Worm (Caenorhabditis elegans) whole organism, L4 larva: ENCODE results near the gene H35N09.2.

Experiments
- F26F4.8 ChIP-seq: fragments of 200-800 bp; sonication (Bioruptor generic); conservative IDR thresholded peaks from 2 replicates; pipeline ENCODE4 v1.3.6; 2022; ENCODE audit warnings: missing genetic modification characterization, missing compliant biosample characterization
- F37D6.2 ChIP-seq: sonication (generic microtip); optimal IDR thresholded peaks from 2 replicates; lab custom pipeline; 2016; ENCODE audit warnings: mild to moderate bottlenecking, missing genetic modification characterization, missing compliant biosample characterization
- T20F7.1 ChIP-seq: fragments of 200-800 bp; sonication (Bioruptor generic); optimal IDR thresholded peaks from 2 replicates; lab custom pipeline; 2018; ENCODE audit warnings: mild to moderate bottlenecking, missing genetic modification characterization, missing compliant biosample characterization
- Y75B8A.6 ChIP-seq: fragments of 200-800 bp; sonication (Bioruptor generic); IDR thresholded peaks from 2 replicates; pipeline ENCODE4 v1.3.6; 2022; ENCODE audit warnings: missing genetic modification reagents, missing genetic modification characterization, missing compliant biosample characterization
- ZK546.5 ChIP-seq, 2 experiments: sonication (generic microtip); optimal IDR thresholded peaks; 2 replicates each; lab custom pipeline; 2017; ENCODE audit warnings: missing biosample characterization in 2 of 2, missing genetic modification characterization in 2 of 2
- aha-1 ChIP-seq: fragments of 150-350 bp; peaks from one replicate; lab custom pipeline; 2014; ENCODE audit warnings: missing biosample characterization, missing genetic modification characterization
- ceh-28 ChIP-seq: fragments of 150-350 bp; optimal IDR thresholded peaks from 2 replicates; lab custom pipeline; 2014; ENCODE audit warnings: missing biosample characterization, missing genetic modification reagents, missing genetic modification characterization
- ceh-44 ChIP-seq: fragments of 200-800 bp; sonication (Bioruptor generic); IDR thresholded peaks from 2 replicates; pipeline ENCODE4 v1.3.6; 2022; ENCODE audit warnings: missing genetic modification reagents, missing genetic modification characterization, missing compliant biosample characterization
- ceh-62 ChIP-seq: sonication (generic microtip); optimal IDR thresholded peaks from 2 replicates; lab custom pipeline; 2017; ENCODE audit warnings: missing biosample characterization, missing genetic modification characterization
- ceh-82 ChIP-seq: sonication (generic microtip); optimal IDR thresholded peaks from 2 replicates; lab custom pipeline; 2017; ENCODE audit warnings: missing biosample characterization, missing genetic modification characterization
- ces-1 ChIP-seq: fragments of 150-350 bp; sonication (generic microtip); optimal IDR thresholded peaks from 4 replicates; lab custom pipeline; 2014; ENCODE audit warnings: missing biosample characterization, missing genetic modification reagents, missing genetic modification characterization
- ctbp-1 ChIP-seq: fragments of 200-800 bp; sonication (Bioruptor generic); IDR thresholded peaks from 2 replicates; pipeline ENCODE4 v1.3.6; 2022; ENCODE audit warnings: missing genetic modification reagents, missing genetic modification characterization, missing compliant biosample characterization
- daf-16 ChIP-seq, 3 experiments: sonication (generic microtip); optimal IDR thresholded peaks; 2 replicates each; lab custom pipeline; 2016 to 2017; ENCODE audit warnings: missing genetic modification characterization in 3 of 3, missing genetic modification reagents in 3 of 3, mild to moderate bottlenecking in 2 of 3, missing compliant biosample characterization in 2 of 3, missing biosample characterization in 1 of 3, moderate library complexity in 1 of 3
- dmd-6 ChIP-seq: fragments of 200-800 bp; sonication (Bioruptor generic); IDR thresholded peaks from 2 replicates; pipeline ENCODE4 v1.3.6; 2022; ENCODE audit warnings: missing genetic modification reagents, missing genetic modification characterization, missing compliant biosample characterization
- dmd-8 ChIP-seq: fragments of 200-800 bp; sonication (Bioruptor generic); IDR thresholded peaks from 2 replicates; pipeline ENCODE4 v1.3.6; 2022; ENCODE audit warnings: missing genetic modification characterization, missing compliant biosample characterization
- egl-43 ChIP-seq: fragments of 200-800 bp; sonication (Bioruptor generic); IDR thresholded peaks from 2 replicates; pipeline ENCODE4 v1.3.6; 2022; ENCODE audit warnings: missing genetic modification reagents, missing genetic modification characterization, missing compliant biosample characterization
- fkh-10 ChIP-seq: fragments of 150-350 bp; optimal IDR thresholded peaks from 2 replicates; lab custom pipeline; 2014; ENCODE audit warnings: missing biosample characterization, missing genetic modification reagents, missing genetic modification characterization
- hif-1 ChIP-seq, 2 experiments: sonication (generic microtip); optimal IDR thresholded peaks; 2 replicates each; lab custom pipeline; 2016 to 2017; ENCODE audit warnings: missing compliant biosample characterization in 2 of 2, missing genetic modification characterization in 2 of 2, missing genetic modification reagents in 2 of 2, missing genotype in 2 of 2, mild to moderate bottlenecking in 1 of 2
- jun-1 ChIP-seq: fragments of 150-350 bp; optimal IDR thresholded peaks from 2 replicates; lab custom pipeline; 2014; ENCODE audit warnings: missing biosample characterization, missing genetic modification reagents, missing genetic modification characterization
- lin-13 ChIP-seq: fragments of 150-350 bp; optimal IDR thresholded peaks from 2 replicates; lab custom pipeline; 2014; ENCODE audit warnings: missing biosample characterization, missing genetic modification reagents, missing genetic modification characterization
- lin-29 ChIP-seq: fragments of 200-800 bp; sonication (Bioruptor generic); IDR thresholded peaks from 2 replicates; pipeline ENCODE4 v1.3.6; 2022; ENCODE audit warnings: missing genetic modification reagents, missing genetic modification characterization, missing compliant biosample characterization
- lin-38 ChIP-seq: fragments of 200-800 bp; sonication (Bioruptor generic); IDR thresholded peaks from 2 replicates; pipeline ENCODE4 v1.3.6; 2022; ENCODE audit warnings: missing genetic modification reagents, missing genetic modification characterization, missing compliant biosample characterization
- lin-39 ChIP-seq: fragments of 150-350 bp; optimal IDR thresholded peaks from 2 replicates; lab custom pipeline; 2014; ENCODE audit warnings: missing biosample characterization, missing genetic modification reagents, missing genetic modification characterization
- lsy-2 ChIP-seq, 2 experiments: fragments of 150-350 bp in 1 of 2; sonication (generic microtip) in 1 of 2; optimal IDR thresholded peaks; 2 replicates each; lab custom pipeline; 2014 to 2017; ENCODE audit warnings: missing biosample characterization in 2 of 2, missing genetic modification characterization in 2 of 2
- madf-5 ChIP-seq, 2 experiments: fragments of 200-800 bp; sonication (Bioruptor generic); IDR thresholded peaks; 2 replicates each; pipeline ENCODE4 v1.3.6; 2022; ENCODE audit warnings: missing compliant biosample characterization in 2 of 2, missing genetic modification characterization in 2 of 2
- mdl-1 ChIP-seq, 2 experiments: fragments of 150-350 bp in 1 of 2; sonication (generic microtip) in 1 of 2; optimal IDR thresholded peaks; 2 replicates each; lab custom pipeline; 2014 to 2017; ENCODE audit warnings: missing biosample characterization in 2 of 2, missing genetic modification characterization in 2 of 2
- mxl-2 ChIP-seq: fragments of 200-800 bp; sonication (Bioruptor generic); conservative IDR thresholded peaks from 2 replicates; pipeline ENCODE4 v1.3.6; 2022; ENCODE audit warnings: missing genetic modification reagents, missing genetic modification characterization, missing compliant biosample characterization
- mxl-3 ChIP-seq: fragments of 200-800 bp; sonication (Bioruptor generic); optimal IDR thresholded peaks from 2 replicates; lab custom pipeline; 2018; ENCODE audit warnings: mild to moderate bottlenecking, missing genetic modification characterization, missing compliant biosample characterization
- nhr-10 ChIP-seq: fragments of 150-350 bp; optimal IDR thresholded peaks from 2 replicates; lab custom pipeline; 2014; ENCODE audit warnings: missing biosample characterization, missing genetic modification characterization
- nhr-102 ChIP-seq: sonication (generic microtip); optimal IDR thresholded peaks from 2 replicates; lab custom pipeline; 2016; ENCODE audit warnings: mild to moderate bottlenecking, missing genetic modification characterization, moderate library complexity, missing compliant biosample characterization
- nhr-11 ChIP-seq: fragments of 150-350 bp; optimal IDR thresholded peaks from 2 replicates; lab custom pipeline; 2014; ENCODE audit warnings: missing biosample characterization, missing genetic modification characterization
- nhr-111 ChIP-seq: fragments of 200-800 bp; sonication (Bioruptor generic); optimal IDR thresholded peaks from 2 replicates; lab custom pipeline; 2018; ENCODE audit warnings: mild to moderate bottlenecking, missing genetic modification characterization, missing compliant biosample characterization
- nhr-42 ChIP-seq: fragments of 200-800 bp; sonication (Bioruptor generic); IDR thresholded peaks from 2 replicates; pipeline ENCODE4 v1.3.6; 2022; ENCODE audit warnings: missing genetic modification characterization, missing compliant biosample characterization
- nhr-48 ChIP-seq: sonication (generic microtip); optimal IDR thresholded peaks from 2 replicates; lab custom pipeline; 2016; ENCODE audit warnings: mild to moderate bottlenecking, missing genetic modification characterization, missing compliant biosample characterization
- nhr-6 ChIP-seq: fragments of 150-350 bp; optimal IDR thresholded peaks from 2 replicates; lab custom pipeline; 2014; ENCODE audit warnings: missing biosample characterization, missing genetic modification characterization
- saeg-2 ChIP-seq: fragments of 200-800 bp; sonication (Bioruptor generic); IDR thresholded peaks from 2 replicates; pipeline ENCODE4 v1.3.6; 2022; ENCODE audit warnings: missing genetic modification reagents, missing genetic modification characterization, missing compliant biosample characterization
- sdz-12 ChIP-seq: fragments of 200-800 bp; sonication (Bioruptor generic); optimal IDR thresholded peaks from 2 replicates; lab custom pipeline; 2018; ENCODE audit warnings: mild to moderate bottlenecking, missing genetic modification characterization, missing compliant biosample characterization
- set-16 ChIP-seq: fragments of 200-800 bp; sonication (Bioruptor generic); IDR thresholded peaks from 2 replicates; pipeline ENCODE4 v1.3.6; 2022; ENCODE audit warnings: missing genetic modification reagents, missing genetic modification characterization, missing compliant biosample characterization
- snpc-1.2 ChIP-seq: fragments of 200-800 bp; sonication (Bioruptor generic); IDR thresholded peaks from 2 replicates; pipeline ENCODE4 v1.3.6; 2022; ENCODE audit warnings: missing genetic modification reagents, missing genetic modification characterization, missing compliant biosample characterization
- unc-130 ChIP-seq: sonication (generic microtip); optimal IDR thresholded peaks from 2 replicates; lab custom pipeline; 2016; ENCODE audit warnings: missing genetic modification reagents, missing genetic modification characterization, missing compliant biosample characterization
- unc-62 ChIP-seq, 3 experiments: fragments of 150-350 bp in 1 of 3; sonication (generic microtip); optimal IDR thresholded peaks in 2 of 3; peaks in 1 of 3; 1 replicate in 1 of 3; 2 replicates in 2 of 3; lab custom pipeline; 2014 to 2017; ENCODE audit warnings: missing biosample characterization in 3 of 3, missing genetic modification characterization in 3 of 3, missing genetic modification reagents in 3 of 3, missing genotype in 1 of 3
- vab-7 ChIP-seq: fragments of 200-800 bp; sonication (Bioruptor generic); IDR thresholded peaks from 2 replicates; pipeline ENCODE4 v1.3.6; 2022; ENCODE audit warnings: missing genetic modification reagents, missing genetic modification characterization, missing compliant biosample characterization
- zag-1 ChIP-seq: fragments of 150-350 bp; optimal IDR thresholded peaks from 2 replicates; lab custom pipeline; 2014; ENCODE audit warnings: missing biosample characterization, missing genetic modification characterization
- zip-11 ChIP-seq: fragments of 200-800 bp; sonication (Bioruptor generic); IDR thresholded peaks from 2 replicates; pipeline ENCODE4 v1.3.6; 2022; ENCODE audit warnings: missing genetic modification characterization, missing compliant biosample characterization
- ztf-7 ChIP-seq: fragments of 150-350 bp; optimal IDR thresholded peaks from 2 replicates; lab custom pipeline; 2014; ENCODE audit warnings: missing biosample characterization, missing genetic modification characterization

The H35N09.2 gene

ce11 chrX:8638679-8639184, 33.9 kb upstream of the H35N09.2 start (continued):
- TF ChIP-seq saeg-2 (GFP tag; lab: Robert Waterston, UW) (no peak), mdl-1 (tag; optimal IDR thresholded peaks at IDR 0.05; lab: Kevin White, UChicago) (no peak), ces-1 (GFP tag; lab: Kevin White, UChicago) (no peak), nhr-11 (tag; lab: Kevin White, UChicago) (no peak), ceh-44 (GFP tag; lab: Robert Waterston, UW) (0 out of 2 replicates have a peak, but pooled peaks have one; percentile 25), jun-1 (tag; lab: Kevin White, UChicago) (no peak), ceh-62 (tag; lab: Kevin White, UChicago) (no peak), Y75B8A.6 (GFP tag; lab: Robert Waterston, UW) (no peak), ctbp-1 (GFP tag; lab: Robert Waterston, UW) (peak; percentile 62; the same call in 1 of the 2 replicates), lin-39 (no peak), egl-43 (no peak; the same call in none of the 2 replicates), fkh-10 (GFP tag; lab: Kevin White, UChicago) (no peak), nhr-10 (no peak), lin-29 (GFP tag; lab: Robert Waterston, UW) (no peak; the same call in 1 of the 2 replicates), nhr-102 (peak; percentile 55), hif-1 (tag; optimal IDR thresholded peaks at IDR 0.05; lab: Kevin White, UChicago) (no peak), mxl-2 (GFP tag; lab: Robert Waterston, UW) (no peak), madf-5 (GFP tag; IDR thresholded peaks at IDR 0.05; lab: Robert Waterston, UW) (peak; percentile 10 to 75; a peak in 2 of 4 replicates), sdz-12 (GFP tag; lab: Kevin White, UChicago) (no peak), daf-16 (GFP tag; optimal IDR thresholded peaks at IDR 0.05; lab: Kevin White, UChicago) (peak in 1 of 2 experiments; percentile 84), daf-16 (tag; optimal IDR thresholded peaks at IDR 0.05; lab: Kevin White, UChicago) (peak; percentile 13), nhr-111 (GFP tag; lab: Kevin White, UChicago) (no peak), vab-7 (GFP tag; lab: Robert Waterston, UW) (0 out of 2 replicates have a peak, but pooled peaks have one; percentile 7)

- TF ChIP-seq dmd-6 (GFP tag; lab: Robert Waterston, UW) (no peak), nhr-42 (no peak), ztf-7 (tag; lab: Kevin White, UChicago) (no peak), zip-11 (GFP tag; lab: Robert Waterston, UW) (no peak), set-16 (GFP tag; lab: Robert Waterston, UW) (no peak), unc-62 (GFP tag; optimal IDR thresholded peaks at IDR 0.05 in 1 of 2; lab: Kevin White, UChicago) (peak in 1 of 2 experiments; percentile 12), unc-62 (tag; optimal IDR thresholded peaks at IDR 0.05; lab: Kevin White, UChicago) (no peak), zag-1 (tag; lab: Kevin White, UChicago) (no peak), ceh-28 (tag; lab: Kevin White, UChicago) (no peak)
Observed at ce11 chrX:8625090-8625489, 20.2 kb upstream of the H35N09.2 start, which contains the start of gene K01A12.3. Gene K01A12.3 (minus strand): TSS chrX:8625190.

DNA sequence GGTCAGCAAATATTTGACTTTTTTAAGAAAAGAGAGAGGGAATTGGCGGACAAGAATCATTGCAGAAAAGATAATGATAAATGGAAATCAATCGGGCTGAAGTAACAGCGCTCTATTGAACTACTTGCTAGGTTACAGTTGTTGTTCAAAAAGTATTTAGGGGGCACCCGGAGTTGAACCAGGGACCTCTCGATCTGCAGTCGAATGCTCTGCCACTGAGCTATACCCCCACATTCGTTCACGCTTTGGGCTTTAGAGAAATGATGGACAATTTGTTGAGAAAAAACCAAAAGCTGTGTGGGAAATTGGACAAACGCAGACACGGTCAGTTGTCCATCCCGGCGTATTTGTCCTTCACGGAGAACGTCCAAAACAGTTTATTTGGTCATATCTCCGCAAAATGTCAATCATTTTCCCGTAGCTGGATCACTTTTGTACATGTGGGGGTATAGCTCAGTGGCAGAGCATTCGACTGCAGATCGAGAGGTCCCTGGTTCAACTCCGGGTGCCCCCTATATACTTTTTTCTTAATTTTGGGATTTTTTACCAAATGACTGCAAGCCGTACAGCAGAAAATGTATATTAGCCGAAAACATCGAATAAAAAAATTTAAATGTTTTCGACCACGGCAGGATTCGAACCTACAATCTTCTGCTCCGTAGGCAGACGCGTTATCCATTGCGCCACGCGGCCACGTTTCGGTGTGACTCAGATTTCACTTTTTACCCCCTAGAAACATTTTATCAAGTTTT, 19.2 kb upstream of the H35N09.2 start:
- TF ChIP-seq mxl-3 (peak; percentile 61), T20F7.1 (GFP tag; lab: Kevin White, UChicago) (peak; percentile 44), unc-130 (GFP tag; lab: Kevin White, UChicago) (peak; percentile 2), ceh-82 (tag; lab: Kevin White, UChicago) (no peak), snpc-1.2 (peak; percentile 84), lsy-2 (tag; optimal IDR thresholded peaks at IDR 0.05; lab: Kevin White, UChicago) (peak in 1 of 2 experiments; percentile 38), daf-16 (GFP tag; optimal IDR thresholded peaks at IDR 0.05; lab: Kevin White, UChicago) (peak; percentile 8 to 46), daf-16 (tag; optimal IDR thresholded peaks at IDR 0.05; lab: Kevin White, UChicago) (peak; percentile 67), nhr-48 (tag; lab: Kevin White, UChicago) (peak; percentile 12), zip-11 (GFP tag; lab: Robert Waterston, UW) (peak; percentile 83), aha-1 (tag; lab: Kevin White, UChicago) (peak; percentile 99), ZK546.5 (tag; optimal IDR thresholded peaks at IDR 0.05; lab: Kevin White, UChicago) (no peak), F37D6.2 (tag; lab: Kevin White, UChicago) (peak; percentile 1), F26F4.8 (0 out of 2 replicates have a peak, but pooled peaks have one; percentile 57), dmd-8 (GFP tag; lab: Robert Waterston, UW) (peak; percentile 60; the same call in 1 of the 2 replicates), ces-1 (GFP tag; lab: Kevin White, UChicago) (no peak), nhr-6 (tag; lab: Kevin White, UChicago) (peak; percentile 5), mxl-2 (GFP tag; lab: Robert Waterston, UW) (0 out of 2 replicates have a peak, but pooled peaks have one; percentile 7), lin-13 (GFP tag; lab: Kevin White, UChicago) (peak; percentile 44), lin-38 (peak; percentile 79)
